Worm (Caenorhabditis elegans) whole organism, late embryonic: Measurements from ENCODE around the gene T05H10.4.

Source experiments
- ceh-34 ChIP-seq: sonication (generic microtip); optimal IDR thresholded peaks from 2 replicates; lab custom pipeline; 2016; ENCODE audit warnings: mild to moderate bottlenecking, missing genetic modification characterization, missing compliant biosample characterization
- hlh-30 ChIP-seq: sonication (generic microtip); optimal IDR thresholded peaks from 2 replicates; lab custom pipeline; 2017; ENCODE audit warnings: antibody characterized with exemption, missing genetic modification characterization, missing compliant biosample characterization; ENCODE audit not compliant: insufficient read depth
- pha-4 ChIP-seq: fragments of 150-350 bp; optimal IDR thresholded peaks from 2 replicates; lab custom pipeline; 2018; ENCODE audit warnings: missing biosample characterization, missing genetic modification reagents, missing genetic modification characterization

DNA sequence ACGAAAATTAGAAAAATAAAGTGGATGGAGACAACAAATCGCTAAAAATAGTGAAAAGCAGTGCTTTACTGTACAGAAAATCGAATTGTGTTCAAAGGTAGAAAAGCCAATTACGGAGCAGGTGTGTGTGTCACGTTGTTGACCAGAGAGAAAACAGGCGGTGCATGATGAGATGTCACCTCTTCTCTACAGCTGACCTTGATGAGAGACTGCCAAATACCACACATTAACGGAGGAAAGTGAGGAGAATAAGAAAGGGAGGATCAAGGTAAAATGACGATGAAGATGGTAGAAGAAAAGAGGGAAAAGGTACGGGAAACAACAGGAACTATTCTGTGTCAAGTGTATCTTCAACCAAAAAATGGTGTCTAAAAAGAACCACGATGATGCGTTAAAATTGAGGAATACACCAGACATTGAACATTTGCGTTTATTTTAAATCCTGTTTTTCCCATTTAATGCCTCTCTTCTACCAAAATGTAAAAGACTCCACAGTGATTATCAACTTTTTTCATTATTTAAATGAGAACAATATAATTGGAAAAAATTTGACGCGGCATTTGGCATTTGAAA, 46.3 kb downstream of the T05H10.4 start:
- TF ChIP-seq ceh-34 (tag; lab: Kevin White, UChicago) (no peak), pha-4 (no peak), hlh-30 (tag; lab: Kevin White, UChicago) (peak; percentile 40)
